Fruit fly (Drosophila melanogaster): ENCODE measurements around the gene CG9967.

CG9967 gene

DNA sequence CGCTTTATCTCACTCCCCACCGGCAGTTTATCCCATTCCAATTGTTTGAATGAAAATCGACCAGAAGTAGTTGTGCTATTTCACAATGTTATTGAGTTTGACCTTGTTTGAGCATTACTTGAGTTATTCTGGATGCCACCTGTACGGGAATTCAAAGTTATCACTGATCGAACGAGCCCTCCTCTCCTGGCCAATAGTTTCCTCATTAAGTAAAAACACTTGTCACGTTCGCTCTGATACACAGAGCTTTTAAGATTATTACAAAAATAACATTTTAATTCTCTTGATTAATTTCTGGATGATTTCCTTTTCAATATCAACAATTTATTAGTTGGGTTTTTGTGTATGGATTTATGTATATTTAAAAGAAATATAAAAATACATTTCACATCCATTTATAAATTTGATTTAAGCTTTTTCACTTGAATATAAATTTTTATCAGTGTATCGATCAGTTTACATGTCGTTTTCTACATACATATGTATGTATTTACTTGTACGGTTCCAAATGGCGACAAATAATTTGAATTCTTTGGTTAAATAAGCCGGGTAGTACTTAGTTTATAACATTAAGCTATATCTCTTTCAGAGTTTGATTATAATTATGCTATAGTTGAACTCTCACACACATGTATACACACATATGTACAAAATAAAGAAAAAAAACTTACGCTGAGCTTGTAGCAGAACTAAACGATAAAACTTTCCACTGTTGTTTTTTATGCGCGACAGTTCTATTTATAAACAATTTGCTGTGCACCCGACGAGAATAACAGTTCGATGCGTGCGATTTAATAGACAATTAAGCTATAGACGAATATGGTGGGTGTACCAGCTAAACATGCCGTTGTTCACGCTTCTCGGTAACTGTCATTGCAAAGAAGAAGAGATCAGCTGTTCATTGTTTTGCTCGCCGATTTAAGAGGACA, 16.9 kb upstream of the CG9967 start, which contains the start of the genes CG3609 and CG15390 (continued):
- peak; percentile 39 for TF ChIP-seq Oaz (GFP tag; IDR thresholded peaks at IDR 0.05)
- peak; percentile 1 for TF ChIP-seq CG10654 (GFP tag; optimal IDR thresholded peaks at IDR 0.05)
- no peak for TF ChIP-seq gt (GFP tag; IDR thresholded peaks at IDR 0.05)
- TF ChIP-seq MESR4 (GFP tag; optimal IDR thresholded peaks at IDR 0.05) = peak; percentile 72
- TF ChIP-seq CG12744 (GFP tag; optimal IDR thresholded peaks at IDR 0.05) = peak; percentile 86
- TF ChIP-seq bab2 (GFP tag; optimal IDR thresholded peaks at IDR 0.05) = peak; percentile 88
- TF ChIP-seq HmgZ (tag; optimal IDR thresholded peaks at IDR 0.05) = peak; percentile 87
- TF ChIP-seq Oli (tag; optimal IDR thresholded peaks at IDR 0.05) = peak; percentile 30
- TF ChIP-seq Optix (GFP tag; IDR thresholded peaks at IDR 0.05) = peak; percentile 64; the same call in 2 of the 3 replicates
- peak; percentile 50 for TF ChIP-seq Hmx (GFP tag; optimal IDR thresholded peaks at IDR 0.05)
- peak; percentile 86 for TF ChIP-seq CG12155 (GFP tag; optimal IDR thresholded peaks at IDR 0.05)
- TF ChIP-seq dysf (GFP tag; IDR thresholded peaks at IDR 0.05) = peak; percentile 80
- peak; percentile 98 for TF ChIP-seq B-H2 (GFP tag; optimal IDR thresholded peaks at IDR 0.05)
- peak; percentile 97 for TF ChIP-seq sens (GFP tag)
- peak; percentile 64 for TF ChIP-seq Six4 (GFP tag; optimal IDR thresholded peaks at IDR 0.05)
- peak; percentile 96 for TF ChIP-seq CG11456 (GFP tag; IDR thresholded peaks at IDR 0.05)
- TF ChIP-seq cad (GFP tag; optimal IDR thresholded peaks at IDR 0.05) = no peak
- TF ChIP-seq dmrt99B (tag; optimal IDR thresholded peaks at IDR 0.05) = peak; percentile 63
- peak; percentile 50 for TF ChIP-seq Dref (GFP tag; IDR thresholded peaks at IDR 0.05)
- TF ChIP-seq ind (GFP tag; optimal IDR thresholded peaks at IDR 0.05) = peak; percentile 75
- TF ChIP-seq cato (GFP tag; optimal IDR thresholded peaks at IDR 0.05; ENCODE audit: borderline replicate concordance) = peak; percentile 41
- TF ChIP-seq CG11093 (GFP tag; IDR thresholded peaks at IDR 0.05) = peak; percentile 65; the same call in 1 of the 3 replicates
- peak; percentile 85 for TF ChIP-seq Dad (GFP tag; optimal IDR thresholded peaks at IDR 0.05)
- peak; percentile 66 for TF ChIP-seq Sry-δ (GFP tag; optimal IDR thresholded peaks at IDR 0.05)

DNA sequence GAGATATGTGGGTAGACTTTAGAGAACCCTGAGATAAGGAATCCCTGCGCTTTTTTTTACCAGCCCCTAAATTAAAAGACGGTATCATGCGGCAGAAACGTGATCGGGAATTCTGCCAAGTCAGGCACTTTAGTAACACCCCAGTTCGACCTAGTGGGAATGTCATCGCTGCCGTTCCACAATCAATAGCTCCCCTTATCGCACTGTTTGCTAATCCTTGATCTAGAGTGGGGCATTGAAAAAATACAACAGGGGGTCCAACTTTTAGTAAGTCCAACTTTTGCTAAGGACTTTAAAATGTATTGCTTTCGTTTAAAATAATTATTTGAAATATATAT, 14.9 kb upstream of the CG9967 start:
- TF ChIP-seq CG17186 (GFP tag; optimal IDR thresholded peaks at IDR 0.05) = no peak
- TF ChIP-seq ro (GFP tag; IDR thresholded peaks at IDR 0.05) = no peak
- TF ChIP-seq CG12942 (GFP tag; optimal IDR thresholded peaks at IDR 0.05) = no peak
- no peak for TF ChIP-seq CG2202 (tag; optimal IDR thresholded peaks at IDR 0.05)
- no peak for TF ChIP-seq Atf3 (GFP tag; optimal IDR thresholded peaks at IDR 0.05)
- TF ChIP-seq sens (GFP tag) = peak; percentile 39
- peak; percentile 1 for TF ChIP-seq sd (tag; optimal IDR thresholded peaks at IDR 0.05)
- no peak for TF ChIP-seq Usf (GFP tag; optimal IDR thresholded peaks at IDR 0.05)
- peak; percentile 75 for TF ChIP-seq cwo (GFP tag; optimal IDR thresholded peaks at IDR 0.05)
- TF ChIP-seq CG1647 (GFP tag; optimal IDR thresholded peaks at IDR 0.05) = no peak
- TF ChIP-seq exex (tag; optimal IDR thresholded peaks at IDR 0.05) = peak; percentile 25
- no peak for TF ChIP-seq nau (GFP tag; optimal IDR thresholded peaks at IDR 0.05)
- peak; percentile 97 for TF ChIP-seq sug (tag; optimal IDR thresholded peaks at IDR 0.05)
- TF ChIP-seq Nf-YC (tag; optimal IDR thresholded peaks at IDR 0.05) = no peak
- TF ChIP-seq CG18599 (GFP tag; optimal IDR thresholded peaks at IDR 0.05) = no peak
- TF ChIP-seq chinmo (GFP tag; IDR thresholded peaks at IDR 0.05; ENCODE audit: partially characterized antibody) = 0 out of 4 replicates have a peak, but pooled peaks have one; percentile 43
- no peak for TF ChIP-seq dm (GFP tag; optimal IDR thresholded peaks at IDR 0.05)
- TF ChIP-seq CG7963 (GFP tag; IDR thresholded peaks at IDR 0.05; ENCODE audit: partially characterized antibody) = no peak
- peak; percentile 58 for TF ChIP-seq grn (GFP tag; optimal IDR thresholded peaks at IDR 0.05)
- TF ChIP-seq CG1233 (GFP tag; optimal IDR thresholded peaks at IDR 0.05) = no peak
- TF ChIP-seq ERR (GFP tag; optimal IDR thresholded peaks at IDR 0.05) = peak; percentile 38
